Fruit fly (Drosophila melanogaster): ENCODE results near the gene PolA2.

The PolA2 gene

dm6 chr3R:27217465-27218059 lies 21.4 kb upstream of the PolA2 start:
- no peak for TF ChIP-seq noc (tag; optimal IDR thresholded peaks at IDR 0.05)

DNA sequence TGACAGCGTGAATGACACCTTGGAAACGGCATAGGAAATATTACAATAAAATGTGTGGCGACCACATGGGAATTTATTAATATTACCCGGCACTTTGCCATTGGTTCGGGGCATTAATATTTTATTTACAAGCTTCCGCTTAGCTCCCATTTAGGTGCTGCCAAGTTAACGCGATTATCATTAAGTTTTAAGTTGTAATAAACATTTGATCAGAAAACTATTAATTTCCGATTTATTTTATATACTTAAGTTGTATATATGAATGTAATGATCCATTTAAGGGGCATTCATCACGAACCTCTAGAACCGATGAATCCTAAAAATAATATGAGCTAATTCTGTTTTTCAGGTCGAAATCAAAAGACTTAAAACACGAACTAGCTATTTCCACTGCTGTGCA lies 20.7 kb upstream of the PolA2 start:
- TF ChIP-seq noc (tag; optimal IDR thresholded peaks at IDR 0.05): no peak

DNA sequence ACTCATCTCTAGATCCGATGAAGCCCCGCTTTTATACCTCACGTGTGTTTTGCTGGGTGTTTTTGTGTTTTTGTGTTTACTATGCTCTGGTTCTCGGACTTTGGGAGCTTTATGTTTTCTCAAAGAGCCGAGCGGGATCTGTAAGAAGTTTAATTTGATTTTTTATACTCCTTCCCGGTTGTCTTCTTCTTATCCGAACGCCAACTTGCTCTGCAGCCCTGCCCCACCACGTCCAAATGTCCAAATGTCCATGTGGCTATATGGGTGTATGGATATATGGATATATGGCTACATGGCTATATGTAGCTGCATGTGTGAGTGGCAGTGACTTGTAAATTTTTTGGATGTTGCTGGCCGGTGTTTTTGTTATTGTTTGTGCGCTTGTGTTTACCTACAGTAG lies 20.1 kb upstream of the PolA2 start:
- no peak for TF ChIP-seq noc (tag; optimal IDR thresholded peaks at IDR 0.05)

dm6 chr3R:27220829-27221463 lies 18.0 kb upstream of the PolA2 start:
- TF ChIP-seq noc (tag; optimal IDR thresholded peaks at IDR 0.05): no peak

- TF ChIP-seq noc (tag; optimal IDR thresholded peaks at IDR 0.05): no peak
Measured at dm6 chr3R:27222013-27222673, 16.8 kb upstream of the PolA2 start.

DNA sequence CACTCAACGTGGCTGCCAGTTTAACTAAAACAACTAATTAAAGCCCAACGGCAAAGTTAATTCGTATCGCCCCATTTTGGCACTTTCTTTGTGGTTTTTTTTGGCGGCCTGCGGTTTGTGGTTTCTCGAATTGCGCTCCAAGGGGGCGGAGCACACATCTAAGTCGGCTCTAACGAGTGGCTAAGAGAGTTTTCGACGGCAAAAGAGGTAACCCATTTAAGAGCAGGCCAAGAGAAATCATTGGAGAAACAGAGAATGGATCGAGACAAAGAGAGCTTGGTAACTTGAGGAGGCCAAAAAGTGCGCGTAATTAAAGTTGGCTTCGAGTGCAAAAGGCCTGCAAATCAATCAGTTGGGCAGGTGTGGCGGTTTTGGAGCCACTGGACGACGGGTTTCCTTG lies 16.0 kb upstream of the PolA2 start:
- TF ChIP-seq noc (tag; optimal IDR thresholded peaks at IDR 0.05): no peak

DNA sequence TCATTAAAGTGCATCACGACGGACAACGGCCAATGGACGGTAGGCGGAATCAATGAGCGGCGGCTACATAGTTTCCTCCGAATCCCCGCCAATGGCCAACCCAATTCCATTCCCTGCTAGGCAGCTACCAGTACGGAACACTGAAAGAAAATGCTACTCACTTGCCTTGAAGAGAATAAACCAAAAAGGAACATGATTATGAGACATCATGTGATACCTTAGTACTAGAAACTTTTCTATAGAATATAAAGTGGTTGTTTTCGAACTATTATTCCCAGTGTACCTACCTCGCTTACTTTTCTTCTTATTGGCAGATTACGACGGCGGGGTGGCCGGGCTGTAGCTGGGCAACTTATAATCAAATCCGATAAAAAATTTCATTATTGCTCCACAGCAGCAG lies 14.2 kb upstream of the PolA2 start:
- TF ChIP-seq noc (tag; optimal IDR thresholded peaks at IDR 0.05): no peak

DNA sequence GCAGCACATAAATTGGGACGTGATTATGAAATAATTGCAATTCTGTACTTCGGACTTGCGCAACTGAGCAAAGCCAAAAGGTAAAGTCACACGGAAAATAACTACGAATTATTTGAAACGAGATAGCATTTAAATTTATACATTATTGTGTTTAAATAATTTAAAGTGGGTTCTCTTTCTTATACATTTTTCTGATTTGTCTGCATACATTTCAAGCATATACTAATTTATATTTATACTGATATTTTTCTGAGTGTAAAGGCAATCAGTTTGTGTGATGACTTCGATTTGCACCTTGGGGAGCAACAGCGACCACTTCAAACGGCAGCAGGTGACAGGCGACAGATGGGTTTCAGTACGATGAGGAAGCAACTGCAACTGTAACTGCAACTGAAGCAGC lies 13.5 kb upstream of the PolA2 start:
- TF ChIP-seq noc (tag; optimal IDR thresholded peaks at IDR 0.05): no peak

DNA sequence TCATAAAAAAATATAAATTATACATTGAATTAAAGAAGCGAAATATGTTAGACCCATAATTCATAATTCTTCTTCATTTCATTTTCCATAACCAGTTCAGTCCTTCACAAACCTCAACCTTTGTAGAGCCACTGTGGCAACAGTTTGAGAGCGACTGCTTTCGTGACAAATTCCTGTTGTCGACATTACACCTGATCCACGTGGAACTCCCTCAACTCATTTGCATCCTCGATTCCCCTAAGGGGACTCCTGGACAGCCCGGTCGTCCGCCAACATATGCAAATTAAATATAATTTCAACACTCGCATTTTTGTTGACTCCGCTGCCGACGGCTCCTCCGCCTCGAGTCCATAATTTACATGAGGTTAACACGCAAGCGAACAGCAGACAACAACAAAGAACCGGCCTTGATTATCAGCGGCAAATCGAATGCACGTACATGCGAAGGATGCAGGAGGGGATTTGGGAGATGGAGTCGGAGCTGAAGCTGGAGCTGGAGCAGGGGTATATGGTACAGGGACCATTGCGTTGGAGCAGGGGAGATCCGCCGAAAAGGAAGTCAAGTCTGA lies 12.8 kb upstream of the PolA2 start:
- no peak for TF ChIP-seq noc (tag; optimal IDR thresholded peaks at IDR 0.05)

DNA sequence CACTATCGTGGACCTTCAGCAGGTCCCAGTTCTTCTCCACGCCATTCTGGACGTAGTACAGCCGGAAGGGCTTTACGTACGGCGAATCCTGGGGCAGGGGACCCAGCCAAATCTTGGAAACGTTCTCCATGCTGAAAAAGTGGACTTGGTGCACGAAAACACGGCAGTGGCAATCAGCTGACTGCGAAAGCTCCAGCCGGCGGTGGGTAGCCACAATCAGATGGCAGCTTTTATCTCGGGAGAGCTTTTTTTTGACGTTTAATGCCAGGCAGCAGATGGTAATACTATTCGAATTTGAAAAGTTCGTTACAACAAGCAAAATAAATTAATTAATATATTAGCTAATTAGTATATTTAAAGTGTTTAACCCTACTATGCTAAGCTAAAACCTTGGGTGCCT lies 10.6 kb upstream of the PolA2 start, which contains the start of gene CG42813:
Gene CG42813 (minus strand): TSS at position 220 of the 400 bp plus-strand sequence.
- no peak for TF ChIP-seq noc (tag; optimal IDR thresholded peaks at IDR 0.05)

dm6 chr3R:27229368-27229767 lies 9.6 kb upstream of the PolA2 start, which contains the start of gene CG42814:
CG42814 (minus strand) TSS chr3R:27229468.
- TF ChIP-seq noc (tag; optimal IDR thresholded peaks at IDR 0.05): no peak

DNA sequence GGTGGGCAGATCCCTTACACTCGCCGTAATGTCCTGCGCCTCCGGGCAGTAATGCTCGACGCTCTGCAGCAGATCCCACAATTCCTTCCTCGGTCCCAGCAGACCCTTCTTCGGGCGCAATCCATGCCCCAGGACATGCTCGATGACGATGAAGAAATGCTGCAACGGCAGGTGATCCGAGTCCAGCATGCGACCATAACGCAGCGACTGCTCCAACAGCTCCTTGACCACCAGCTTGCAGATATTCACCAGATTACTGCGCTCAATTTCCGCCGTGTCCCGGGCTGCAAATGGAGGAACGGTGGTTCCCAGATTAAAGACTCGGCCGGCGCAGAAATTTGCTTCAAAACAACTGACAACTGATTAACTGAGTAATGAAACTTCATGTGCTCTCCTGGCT lies 5.6 kb upstream of the PolA2 start, which contains the start of gene CG31068:
Gene CG31068 (plus strand): TSS at position 301 of the 400 bp plus-strand sequence.
- no peak for TF ChIP-seq noc (tag; optimal IDR thresholded peaks at IDR 0.05)

DNA sequence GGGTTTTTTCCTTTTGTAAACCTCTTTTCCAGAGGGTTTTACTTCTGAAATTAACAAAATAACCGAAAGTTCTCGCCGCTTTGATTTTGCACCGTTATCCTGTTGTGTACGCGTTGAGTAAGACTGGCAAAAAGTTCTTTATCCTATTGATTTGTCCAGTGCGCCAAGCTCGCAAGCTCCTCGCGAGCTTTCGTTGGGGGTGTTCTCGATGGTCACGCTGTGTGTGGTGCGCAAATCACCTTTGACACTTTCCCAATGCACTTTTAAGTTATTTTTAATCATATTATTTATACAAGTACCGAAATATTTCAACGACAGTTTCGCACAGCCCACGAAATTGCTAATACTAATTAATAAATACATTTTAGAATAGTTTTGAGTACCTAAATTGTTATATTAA lies 983 bp upstream of the PolA2 start:
- TF ChIP-seq noc (tag; optimal IDR thresholded peaks at IDR 0.05): no peak

DNA sequence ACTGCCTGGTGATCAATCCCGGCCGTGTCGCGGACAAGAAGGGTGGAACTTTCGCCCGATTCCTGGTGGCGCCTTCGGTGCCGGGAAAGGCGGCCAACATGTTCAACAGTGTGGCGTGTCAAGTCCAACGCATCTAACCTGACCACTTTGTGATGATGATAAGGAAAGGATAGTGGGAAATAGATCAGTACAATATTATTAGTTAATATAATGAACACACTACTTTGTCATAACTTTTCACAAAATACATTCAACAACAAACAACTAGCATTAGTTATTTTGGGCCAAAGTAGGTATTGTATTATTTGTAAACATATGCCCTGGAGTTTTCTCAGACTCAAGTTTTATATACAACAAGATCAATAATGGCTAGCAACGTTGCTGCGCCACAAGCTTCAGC lies 2.0 kb downstream of the PolA2 start, which contains the start of gene CG17991:
Gene CG17991 (plus strand): TSS at position 301 of the 400 bp plus-strand sequence.
- no peak for TF ChIP-seq noc (tag; optimal IDR thresholded peaks at IDR 0.05)

DNA sequence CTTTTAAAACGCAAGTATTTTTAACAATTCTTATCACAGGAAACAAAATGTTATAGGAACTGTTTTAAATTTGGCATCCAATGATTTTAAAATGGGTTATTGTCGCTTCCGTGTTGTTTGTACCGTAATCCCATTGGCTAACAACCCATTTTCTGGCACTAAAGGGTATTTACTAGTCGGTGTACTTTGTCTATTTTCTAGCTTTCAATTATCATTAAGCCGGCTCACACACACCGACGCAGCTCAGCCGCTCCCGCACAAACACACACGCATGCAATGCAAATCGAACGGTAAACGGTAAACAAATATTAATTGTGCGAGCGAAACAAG lies 5.4 kb downstream of the PolA2 start:
- no peak for TF ChIP-seq noc (tag; optimal IDR thresholded peaks at IDR 0.05)

dm6 chr3R:27244742-27245400 lies 5.9 kb downstream of the PolA2 start, which contains the start of gene CG18766:
CG18766 (minus strand) TSS chr3R:27245249.
- no peak for TF ChIP-seq noc (tag; optimal IDR thresholded peaks at IDR 0.05)

Data from whole organism, larva.